Worm (Caenorhabditis elegans): ENCODE results near the gene mif-1.

Gene mif-1

ce11 chrIII:11836734-11837133 lies 11.2 kb upstream of the mif-1 start:
- TF ChIP-seq fkh-2 (tag; optimal IDR thresholded peaks at IDR 0.05) (no peak), daf-12 (tag; optimal IDR thresholded peaks at IDR 0.05) (no peak), skn-1 (tag; optimal IDR thresholded peaks at IDR 0.05) (peak; percentile 92), aly-2 (tag; optimal IDR thresholded peaks at IDR 0.05) (no peak), nfya-1 (tag; optimal IDR thresholded peaks at IDR 0.05; ENCODE audit: insufficient read depth) (peak; percentile 21), ceh-82 (tag; optimal IDR thresholded peaks at IDR 0.05) (no peak), hmg-11 (tag; optimal IDR thresholded peaks at IDR 0.05) (peak; percentile 8), unc-62 (GFP tag; optimal IDR thresholded peaks at IDR 0.05) (no peak)

- no peak for TF ChIP-seq ceh-28 (tag; optimal IDR thresholded peaks at IDR 0.05)
- TF ChIP-seq snpc-4 (tag; optimal IDR thresholded peaks at IDR 0.05): no peak
These were observed 6.2 kb upstream of the mif-1 start for ce11 chrIII:11841728-11842127.

ce11 chrIII:11843007-11843406 lies 4.9 kb upstream of the mif-1 start:
- TF ChIP-seq nhr-25 (tag; optimal IDR thresholded peaks at IDR 0.05) (no peak), aly-2 (tag; optimal IDR thresholded peaks at IDR 0.05) (no peak), hmg-11 (tag; optimal IDR thresholded peaks at IDR 0.05) (no peak), R02D3.7 (tag; optimal IDR thresholded peaks at IDR 0.05) (no peak), elt-1 (tag; optimal IDR thresholded peaks at IDR 0.05) (no peak), nhr-76 (tag; optimal IDR thresholded peaks at IDR 0.05) (no peak), tbx-2 (tag; optimal IDR thresholded peaks at IDR 0.05) (no peak)

ce11 chrIII:11846365-11846764 lies 1.6 kb upstream of the mif-1 start, which contains the start of gene ntl-3:
TSS of gene ntl-3 (minus strand) at chrIII:11846465.
- no peak for TF ChIP-seq egl-5 (tag; optimal IDR thresholded peaks at IDR 0.05)
- no peak for TF ChIP-seq nhr-12 (tag; optimal IDR thresholded peaks at IDR 0.05)
- no peak for TF ChIP-seq nfya-1 (tag; optimal IDR thresholded peaks at IDR 0.05; ENCODE audit: insufficient read depth)
- TF ChIP-seq egl-27 (tag; optimal IDR thresholded peaks at IDR 0.05): no peak
- TF ChIP-seq nhr-237 (tag; optimal IDR thresholded peaks at IDR 0.05): no peak
- no peak for TF ChIP-seq sea-2 (GFP tag; optimal IDR thresholded peaks at IDR 0.05)
- TF ChIP-seq fos-1 (tag; optimal IDR thresholded peaks at IDR 0.05): no peak
- no peak for TF ChIP-seq nhr-11 (tag; optimal IDR thresholded peaks at IDR 0.05)
- TF ChIP-seq mml-1 (tag; optimal IDR thresholded peaks at IDR 0.05): no peak
- TF ChIP-seq aly-2 (tag; optimal IDR thresholded peaks at IDR 0.05): no peak
- TF ChIP-seq nhr-43 (tag; optimal IDR thresholded peaks at IDR 0.05; ENCODE audit: poor library complexity, severe bottlenecking): no peak

ce11 chrIII:11847014-11847413 lies 938 bp upstream of the mif-1 start:
- TF ChIP-seq nhr-11 (tag; optimal IDR thresholded peaks at IDR 0.05): no peak
- no peak for TF ChIP-seq fkh-2 (tag; optimal IDR thresholded peaks at IDR 0.05)
- TF ChIP-seq egl-27 (tag; optimal IDR thresholded peaks at IDR 0.05): no peak
- TF ChIP-seq nhr-28 (tag; optimal IDR thresholded peaks at IDR 0.05): no peak
- TF ChIP-seq zag-1 (tag; optimal IDR thresholded peaks at IDR 0.05): no peak
- TF ChIP-seq nfya-1 (tag; optimal IDR thresholded peaks at IDR 0.05; ENCODE audit: insufficient read depth): peak; percentile 45
- no peak for TF ChIP-seq nhr-237 (tag; optimal IDR thresholded peaks at IDR 0.05)
- no peak for TF ChIP-seq aly-2 (tag; optimal IDR thresholded peaks at IDR 0.05)
- TF ChIP-seq elt-3 (tag; optimal IDR thresholded peaks at IDR 0.05): no peak
- TF ChIP-seq skn-1 (tag; optimal IDR thresholded peaks at IDR 0.05): no peak
- TF ChIP-seq R02D3.7 (tag; optimal IDR thresholded peaks at IDR 0.05): no peak
- no peak for TF ChIP-seq mml-1 (tag; optimal IDR thresholded peaks at IDR 0.05)
- TF ChIP-seq ceh-28 (tag; optimal IDR thresholded peaks at IDR 0.05): peak; percentile 61
- TF ChIP-seq unc-39 (tag; optimal IDR thresholded peaks at IDR 0.05): no peak
- TF ChIP-seq ztf-4 (tag; optimal IDR thresholded peaks at IDR 0.05): no peak
- no peak for TF ChIP-seq elt-1 (tag; optimal IDR thresholded peaks at IDR 0.05)
- no peak for TF ChIP-seq pha-4 (tag; optimal IDR thresholded peaks at IDR 0.05)

- no peak for TF ChIP-seq nhr-23 (tag; optimal IDR thresholded peaks at IDR 0.05)
- no peak for TF ChIP-seq elt-1 (tag; optimal IDR thresholded peaks at IDR 0.05)
These were observed 365 bp downstream of the mif-1 start for ce11 chrIII:11848317-11848716.
